Worm (Caenorhabditis elegans): ENCODE data around the gene F09B9.4.

Gene F09B9.4

DNA sequence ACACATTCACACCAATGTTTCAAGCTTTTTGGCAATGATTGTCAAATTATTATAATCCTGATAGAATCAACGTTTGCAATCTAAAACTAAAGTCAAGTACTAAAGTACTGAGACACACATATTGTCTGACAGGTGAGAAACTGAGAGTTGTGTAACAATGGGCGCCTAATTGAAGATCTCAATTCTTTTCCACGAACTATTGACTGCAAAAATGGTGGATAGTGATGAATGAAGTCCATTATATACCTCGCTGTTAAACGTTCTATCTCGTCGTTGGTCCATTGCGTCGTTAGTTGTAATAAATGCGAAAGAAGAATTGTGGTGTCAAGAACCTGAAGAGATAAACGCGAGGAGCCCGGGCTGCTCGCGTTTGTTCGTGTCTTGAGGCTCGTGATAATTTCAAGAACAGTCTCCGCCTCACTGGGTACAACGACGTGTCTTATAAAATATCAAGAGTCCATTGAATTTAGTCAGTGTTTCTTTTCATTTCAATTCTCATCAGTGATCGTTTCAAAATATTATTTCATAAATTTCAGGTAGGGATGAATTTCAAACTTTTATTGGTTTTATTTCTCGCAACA is at the start of gene F09B9.4:
TSS of gene F09B9.4 (plus strand) at position 531 of the 581 bp plus-strand sequence.
- TF ChIP-seq snpc-4 (tag; optimal IDR thresholded peaks at IDR 0.05), result no peak
- peak; percentile 57 for TF ChIP-seq egl-5 (tag; optimal IDR thresholded peaks at IDR 0.05)
- TF ChIP-seq lin-39 (tag; optimal IDR thresholded peaks at IDR 0.05), result peak; percentile 26
- TF ChIP-seq nfya-1 (tag; optimal IDR thresholded peaks at IDR 0.05; ENCODE audit: insufficient read depth), result peak; percentile 10

DNA sequence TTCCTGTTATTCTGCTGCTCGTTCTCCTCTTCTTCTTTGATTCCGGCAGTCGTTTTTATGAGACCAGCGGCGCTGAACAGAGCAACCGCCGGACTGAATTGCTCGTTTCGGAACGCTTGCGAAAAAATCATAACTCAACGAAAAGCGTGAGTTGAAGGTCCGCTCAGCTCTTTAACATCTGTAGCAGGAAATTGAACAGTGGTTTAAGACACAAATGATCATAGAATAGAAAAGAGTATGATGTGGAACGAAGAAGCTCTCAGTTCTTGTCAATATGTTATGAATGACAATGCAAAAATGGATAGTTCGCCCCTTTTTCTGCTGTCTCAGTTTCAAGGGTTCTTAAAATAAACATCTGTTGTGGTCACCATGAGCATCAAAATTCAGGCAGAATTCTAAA is 46.8 kb upstream of the F09B9.4 start:
- TF ChIP-seq pqm-1 (tag; optimal IDR thresholded peaks at IDR 0.05), result no peak
- no peak for TF ChIP-seq skn-1 (tag; optimal IDR thresholded peaks at IDR 0.05)
- TF ChIP-seq ztf-4 (tag; optimal IDR thresholded peaks at IDR 0.05), result no peak
- no peak for TF ChIP-seq nhr-67 (tag; optimal IDR thresholded peaks at IDR 0.05)
- TF ChIP-seq ceh-28 (tag; optimal IDR thresholded peaks at IDR 0.05), result no peak
- TF ChIP-seq nfya-1 (tag; optimal IDR thresholded peaks at IDR 0.05; ENCODE audit: insufficient read depth), result no peak
- no peak for TF ChIP-seq mdl-1 (tag; optimal IDR thresholded peaks at IDR 0.05)
- no peak for TF ChIP-seq elt-3 (tag; optimal IDR thresholded peaks at IDR 0.05)
- TF ChIP-seq nhr-237 (tag; optimal IDR thresholded peaks at IDR 0.05), result no peak
- TF ChIP-seq daf-12 (tag; optimal IDR thresholded peaks at IDR 0.05), result no peak

- TF ChIP-seq unc-62 (GFP tag; optimal IDR thresholded peaks at IDR 0.05) (no peak), unc-39 (tag; optimal IDR thresholded peaks at IDR 0.05) (no peak), aly-2 (tag; optimal IDR thresholded peaks at IDR 0.05) (no peak), snpc-4 (tag; optimal IDR thresholded peaks at IDR 0.05) (no peak), pqm-1 (tag; optimal IDR thresholded peaks at IDR 0.05) (no peak), egl-27 (tag; optimal IDR thresholded peaks at IDR 0.05) (no peak), pha-4 (tag; optimal IDR thresholded peaks at IDR 0.05) (no peak), daf-12 (tag; optimal IDR thresholded peaks at IDR 0.05) (no peak), ceh-28 (tag; optimal IDR thresholded peaks at IDR 0.05) (no peak)
Measured at ce11 chrX:10123015-10123414, 37.4 kb upstream of the F09B9.4 start.

ce11 chrX:10124338-10124737 is 36.1 kb upstream of the F09B9.4 start:
- TF ChIP-seq nhr-43 (tag; optimal IDR thresholded peaks at IDR 0.05; ENCODE audit: poor library complexity, severe bottlenecking) (peak; percentile 27), elt-3 (tag; optimal IDR thresholded peaks at IDR 0.05) (no peak), jun-1 (tag; optimal IDR thresholded peaks at IDR 0.05) (no peak)

DNA sequence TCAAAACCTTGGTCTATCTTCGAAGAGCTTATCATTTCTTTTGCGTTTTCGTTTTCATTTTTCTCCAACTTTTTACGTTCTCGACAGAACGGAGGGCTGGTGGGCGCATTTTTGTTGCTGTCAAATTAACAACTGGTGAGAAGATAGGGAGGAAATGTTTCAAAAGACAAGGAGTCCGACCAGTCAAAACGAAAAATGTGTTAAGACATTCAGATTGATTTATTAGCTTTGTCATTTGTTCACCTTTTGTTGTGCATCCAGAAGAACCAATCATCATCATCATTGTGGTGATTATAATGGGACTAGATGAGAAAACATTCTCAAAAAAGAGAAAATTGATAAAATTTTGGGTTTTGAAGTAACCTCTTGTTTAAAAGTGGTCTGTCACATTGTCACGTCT is 30.3 kb upstream of the F09B9.4 start:
- no peak for TF ChIP-seq unc-62 (GFP tag; optimal IDR thresholded peaks at IDR 0.05)
- peak; percentile 72 for TF ChIP-seq egl-5 (tag; optimal IDR thresholded peaks at IDR 0.05)
- no peak for TF ChIP-seq ama-1 (optimal IDR thresholded peaks at IDR 0.05)
- no peak for TF ChIP-seq lsy-12 (tag; optimal IDR thresholded peaks at IDR 0.05)
- TF ChIP-seq lin-15B (tag; optimal IDR thresholded peaks at IDR 0.05), result no peak

DNA sequence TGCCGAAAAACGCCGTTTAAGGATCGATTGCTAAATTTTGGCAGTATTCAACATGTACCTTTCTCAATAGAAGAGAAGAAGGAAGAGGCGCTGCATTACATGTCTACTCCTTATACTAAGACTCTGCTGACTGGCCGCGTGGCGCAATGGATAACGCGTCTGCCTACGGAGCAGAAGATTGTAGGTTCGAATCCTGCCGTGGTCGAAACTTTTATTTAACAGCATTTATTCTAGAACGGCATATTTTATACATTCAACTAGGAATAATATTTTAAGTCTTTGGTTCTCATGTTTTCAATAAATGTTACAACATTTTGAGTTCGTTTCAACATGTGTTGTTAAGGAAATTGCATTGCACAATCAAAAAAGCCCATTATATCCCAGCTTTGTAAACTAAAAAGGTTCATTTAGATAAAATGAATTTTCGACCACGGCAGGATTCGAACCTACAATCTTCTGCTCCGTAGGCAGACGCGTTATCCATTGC is 27.8 kb upstream of the F09B9.4 start:
- TF ChIP-seq nhr-43 (tag; optimal IDR thresholded peaks at IDR 0.05; ENCODE audit: poor library complexity, severe bottlenecking) (peak; percentile 69), hmg-11 (tag; optimal IDR thresholded peaks at IDR 0.05) (peak; percentile 77), nhr-23 (tag; optimal IDR thresholded peaks at IDR 0.05) (peak; percentile 37), jun-1 (tag; optimal IDR thresholded peaks at IDR 0.05) (peak; percentile 65), ceh-82 (tag; optimal IDR thresholded peaks at IDR 0.05) (peak; percentile 10), nfya-1 (tag; optimal IDR thresholded peaks at IDR 0.05; ENCODE audit: insufficient read depth) (peak; percentile 46), elt-2 (tag; optimal IDR thresholded peaks at IDR 0.05) (peak; percentile 48), lin-15B (tag; optimal IDR thresholded peaks at IDR 0.05) (peak; percentile 17), lsy-12 (tag; optimal IDR thresholded peaks at IDR 0.05) (peak; percentile 38), ceh-28 (tag; optimal IDR thresholded peaks at IDR 0.05) (peak; percentile 11), fos-1 (tag; optimal IDR thresholded peaks at IDR 0.05) (peak; percentile 45), lin-39 (tag; optimal IDR thresholded peaks at IDR 0.05) (peak; percentile 8), tbx-2 (tag; optimal IDR thresholded peaks at IDR 0.05) (peak; percentile 42)

- TF ChIP-seq elt-2 (tag; optimal IDR thresholded peaks at IDR 0.05), result no peak
- TF ChIP-seq elt-1 (tag; optimal IDR thresholded peaks at IDR 0.05), result no peak
- TF ChIP-seq unc-62 (GFP tag; optimal IDR thresholded peaks at IDR 0.05), result no peak
- TF ChIP-seq nhr-25 (tag; optimal IDR thresholded peaks at IDR 0.05), result no peak
- TF ChIP-seq egl-5 (tag; optimal IDR thresholded peaks at IDR 0.05), result no peak
- TF ChIP-seq hmg-11 (tag; optimal IDR thresholded peaks at IDR 0.05), result no peak
- no peak for TF ChIP-seq lsy-12 (tag; optimal IDR thresholded peaks at IDR 0.05)
- TF ChIP-seq lin-15B (tag; optimal IDR thresholded peaks at IDR 0.05), result no peak
- no peak for TF ChIP-seq ceh-28 (tag; optimal IDR thresholded peaks at IDR 0.05)
Measured at ce11 chrX:10133082-10133481, 27.3 kb upstream of the F09B9.4 start, which contains the start of gene unc-58. unc-58 (minus strand) TSS chrX:10133182.
